Fruit fly (Drosophila melanogaster): Measurements from ENCODE around the gene CG7824.

The CG7824 gene

DNA sequence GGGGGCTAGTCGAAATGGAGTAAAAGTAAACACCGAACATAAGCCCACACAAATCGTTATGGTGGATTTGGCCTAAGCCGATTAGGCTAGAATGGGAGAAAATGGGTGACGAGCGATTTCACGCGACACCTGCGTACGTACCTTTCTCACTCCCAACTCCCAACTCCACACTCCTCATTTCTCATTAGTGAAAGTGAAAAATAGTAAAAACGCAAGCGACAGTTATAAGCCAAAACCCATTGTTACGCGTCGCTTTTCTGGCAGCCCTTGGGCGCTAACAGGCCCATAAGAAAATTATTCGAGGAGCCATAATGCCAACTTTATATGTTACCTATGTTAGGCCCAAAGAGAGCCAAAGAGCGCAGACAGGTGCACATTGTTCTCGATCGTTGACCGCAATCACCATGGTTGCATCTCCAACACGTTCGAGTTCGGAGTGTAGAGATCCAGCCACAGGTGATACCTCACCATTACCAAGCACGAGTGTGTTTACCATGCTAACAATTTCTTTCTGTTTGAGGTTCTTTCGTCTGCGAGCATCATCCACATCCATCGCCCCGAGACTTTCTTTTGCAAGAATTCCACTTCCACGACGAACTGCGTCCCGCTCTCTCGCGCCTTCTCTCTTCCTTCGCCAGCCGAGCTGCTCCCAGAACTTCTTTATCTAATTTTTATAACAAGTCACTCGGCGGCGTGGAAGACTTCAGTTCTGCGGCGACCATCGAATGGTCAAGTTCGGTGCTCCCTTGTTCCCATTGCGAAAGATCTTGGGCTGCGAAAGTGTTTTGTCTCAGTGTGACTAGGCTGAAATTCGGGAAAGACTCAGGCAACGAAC, 40.1 kb downstream of the CG7824 start, which contains the start of gene neo (continued):
- TF ChIP-seq Doc3 (GFP tag; IDR thresholded peaks at IDR 0.05; ENCODE audit: partially characterized antibody) (no peak), CG9876 (GFP tag; optimal IDR thresholded peaks at IDR 0.05) (no peak), BEAF-32 (GFP tag; optimal IDR thresholded peaks at IDR 0.05) (no peak), seq (GFP tag; IDR thresholded peaks at IDR 0.05) (no peak), gt (GFP tag; IDR thresholded peaks at IDR 0.05) (no peak), pnt (GFP tag; optimal IDR thresholded peaks at IDR 0.05) (no peak), CG17802 (tag; optimal IDR thresholded peaks at IDR 0.05) (no peak)

DNA sequence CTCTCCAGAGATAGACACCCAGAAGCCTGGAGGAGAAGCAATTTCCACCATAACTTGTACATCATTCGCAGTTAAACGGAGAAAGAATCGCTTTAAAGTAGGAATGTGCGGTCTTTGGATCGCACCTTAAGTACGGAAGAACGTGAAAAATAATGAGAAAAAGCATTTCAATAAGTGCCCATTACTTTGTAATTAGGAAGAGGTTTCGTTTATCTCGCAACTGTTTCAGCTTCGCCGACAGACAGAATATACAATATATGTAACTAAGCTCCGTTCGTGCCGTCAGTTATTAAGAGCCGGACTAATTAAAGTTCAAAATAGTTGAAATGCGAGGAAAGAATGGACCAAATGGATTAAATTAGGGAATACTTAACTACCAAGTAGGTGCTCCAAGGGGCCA, 41.1 kb downstream of the CG7824 start, which contains the start of gene CG7829:
CG7829 (minus strand) TSS at position 101 of the 400 bp plus-strand sequence.
- TF ChIP-seq Rfx (GFP tag; IDR thresholded peaks at IDR 0.05) (no peak), Ets65A (GFP tag) (peak; percentile 30)

DNA sequence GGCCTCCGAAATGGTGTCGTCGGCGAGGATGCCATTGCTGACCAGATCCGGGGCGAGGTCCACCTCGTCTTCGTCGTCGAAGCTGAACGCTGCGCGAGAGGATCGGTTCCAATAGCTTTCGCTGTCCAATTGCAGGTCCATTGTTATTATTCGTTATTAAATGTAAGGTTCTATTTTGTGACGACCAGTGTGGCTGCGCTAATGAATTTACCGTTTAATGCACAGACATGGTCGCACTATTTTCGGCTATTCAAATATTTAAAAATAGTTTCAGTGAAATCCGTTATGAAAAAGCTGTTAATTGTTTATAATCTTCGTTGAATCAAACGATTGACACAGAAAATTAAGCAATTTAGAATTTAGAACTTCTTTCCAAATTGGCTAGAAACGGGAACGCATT, 42.5 kb downstream of the CG7824 start, which contains the start of gene Vps16B:
Vps16B (minus strand) TSS at position 186 of the 400 bp plus-strand sequence.
- TF ChIP-seq CG12299 (tag; optimal IDR thresholded peaks at IDR 0.05) (no peak), CG17328 (GFP tag; IDR thresholded peaks at IDR 0.05) (no peak), fd96Cb (tag; optimal IDR thresholded peaks at IDR 0.05) (no peak), CG14860 (GFP tag; IDR thresholded peaks at IDR 0.05; ENCODE audit: partially characterized antibody) (no peak), CG16813 (GFP tag; IDR thresholded peaks at IDR 0.05; ENCODE audit: partially characterized antibody) (0 out of 3 replicates have a peak, but pooled peaks have one; percentile 29), sr (GFP tag; IDR thresholded peaks at IDR 0.05) (no peak), CG14710 (tag; optimal IDR thresholded peaks at IDR 0.05) (peak; percentile 41), CG13424 (tag; optimal IDR thresholded peaks at IDR 0.05) (no peak), pan (optimal IDR thresholded peaks at IDR 0.05) (no peak), pan (GFP tag; optimal IDR thresholded peaks at IDR 0.05 in 1 of 2, IDR thresholded peaks at IDR 0.05 in 1 of 2) (no peak), CG13123 (GFP tag; optimal IDR thresholded peaks at IDR 0.05) (no peak), Nf-YA (GFP tag; IDR thresholded peaks at IDR 0.05) (no peak), BtbVII (GFP tag; optimal IDR thresholded peaks at IDR 0.05) (no peak), trh (GFP tag; optimal IDR thresholded peaks at IDR 0.05) (no peak), zfh2 (GFP tag; optimal IDR thresholded peaks at IDR 0.05) (no peak), GATAe (GFP tag; conservative IDR thresholded peaks at IDR 0.05) (no peak), CG12155 (GFP tag; optimal IDR thresholded peaks at IDR 0.05) (no peak), exex (tag; optimal IDR thresholded peaks at IDR 0.05) (no peak), Lpt (GFP tag; optimal IDR thresholded peaks at IDR 0.05) (no peak), Doc2 (GFP tag; IDR thresholded peaks at IDR 0.05) (no peak), CG3838 (GFP tag; optimal IDR thresholded peaks at IDR 0.05) (no peak), CG4282 (GFP tag; optimal IDR thresholded peaks at IDR 0.05) (no peak), ato (GFP tag; IDR thresholded peaks at IDR 0.05; ENCODE audit: partially characterized antibody) (no peak), Hmr (GFP tag; optimal IDR thresholded peaks at IDR 0.05) (no peak), Hr78 (GFP tag; optimal IDR thresholded peaks at IDR 0.05) (no peak), cwo (GFP tag; optimal IDR thresholded peaks at IDR 0.05) (no peak), CG11085 (GFP tag; IDR thresholded peaks at IDR 0.05) (no peak), dimm (GFP tag; IDR thresholded peaks at IDR 0.05) (no peak), h (optimal IDR thresholded peaks at IDR 0.05) (no peak), kay (GFP tag; optimal IDR thresholded peaks at IDR 0.05) (no peak), CG9727 (GFP tag; optimal IDR thresholded peaks at IDR 0.05) (no peak), Bdp1 (GFP tag; optimal IDR thresholded peaks at IDR 0.05) (no peak), Six4 (GFP tag; optimal IDR thresholded peaks at IDR 0.05) (no peak), CG7928 (GFP tag; optimal IDR thresholded peaks at IDR 0.05) (no peak), CG12744 (GFP tag; optimal IDR thresholded peaks at IDR 0.05) (no peak), dmrt99B (tag; optimal IDR thresholded peaks at IDR 0.05) (no peak), CG12236 (GFP tag; optimal IDR thresholded peaks at IDR 0.05) (no peak), prd (optimal IDR thresholded peaks at IDR 0.05) (no peak), prd (GFP tag; IDR thresholded peaks at IDR 0.05) (no peak)
